Worm (Caenorhabditis elegans) whole organism, L2 larva: Measurements from ENCODE around the gene clec-62.

Source experiments
- F13H6.1 ChIP-seq: sonication (generic microtip); optimal IDR thresholded peaks from 2 replicates; lab custom pipeline; 2016; ENCODE audit warnings: missing genetic modification characterization, missing compliant biosample characterization
- Y55F3AM.14 ChIP-seq: fragments of 200-800 bp; sonication (Bioruptor generic); optimal IDR thresholded peaks from 2 replicates; lab custom pipeline; 2018; ENCODE audit warnings: mild to moderate bottlenecking, missing genetic modification characterization, missing compliant biosample characterization
- ZK546.5 ChIP-seq: sonication (generic microtip); optimal IDR thresholded peaks from 2 replicates; lab custom pipeline; 2017; ENCODE audit warnings: missing biosample characterization, missing genetic modification characterization
- alr-1 ChIP-seq: fragments of 150-350 bp; optimal IDR thresholded peaks from 2 replicates; lab custom pipeline; 2014; ENCODE audit warnings: missing biosample characterization, missing genetic modification characterization
- ama-1 ChIP-seq: fragments of 150-350 bp; optimal IDR thresholded peaks from 2 replicates; lab custom pipeline; 2018; ENCODE audit warnings: inconsistent platforms
- blmp-1 ChIP-seq: sonication (generic microtip); optimal IDR thresholded peaks from 2 replicates; lab custom pipeline; 2017; ENCODE audit warnings: missing genetic modification characterization, mild to moderate bottlenecking, missing compliant biosample characterization, antibody characterized with exemption, moderate library complexity; ENCODE audit not compliant: insufficient read depth
- ceh-16 ChIP-seq: fragments of 150-350 bp; optimal IDR thresholded peaks from 2 replicates; lab custom pipeline; 2014; ENCODE audit warnings: missing biosample characterization, missing genetic modification characterization
- ceh-82 ChIP-seq: fragments of 150-350 bp; optimal IDR thresholded peaks from 2 replicates; lab custom pipeline; 2014; ENCODE audit warnings: missing biosample characterization, missing genetic modification characterization
- crh-2 ChIP-seq: sonication (generic microtip); optimal IDR thresholded peaks from 2 replicates; lab custom pipeline; 2017; ENCODE audit warnings: missing biosample characterization, missing genetic modification characterization
- dmd-4 ChIP-seq: sonication (generic microtip); optimal IDR thresholded peaks from 2 replicates; lab custom pipeline; 2017; ENCODE audit warnings: missing biosample characterization, missing genetic modification characterization
- egl-27 ChIP-seq: sonication (generic microtip); optimal IDR thresholded peaks from 3 replicates; lab custom pipeline; 2017; ENCODE audit warnings: missing biosample characterization, missing genetic modification reagents, missing genetic modification characterization
- elt-1 ChIP-seq: fragments of 150-350 bp; optimal IDR thresholded peaks from 2 replicates; lab custom pipeline; 2014; ENCODE audit warnings: missing biosample characterization, missing genetic modification characterization
- fos-1 ChIP-seq: fragments of 150-350 bp; optimal IDR thresholded peaks from 2 replicates; lab custom pipeline; 2014; ENCODE audit warnings: missing biosample characterization, missing genetic modification characterization
- gmeb-1 ChIP-seq: fragments of 150-350 bp; optimal IDR thresholded peaks from 2 replicates; lab custom pipeline; 2014; ENCODE audit warnings: missing biosample characterization, missing genetic modification characterization
- lin-11 ChIP-seq: fragments of 150-350 bp; sonication (generic microtip); optimal IDR thresholded peaks from 2 replicates; lab custom pipeline; 2014; ENCODE audit warnings: missing biosample characterization, missing genetic modification characterization, inconsistent platforms, mixed read lengths
- lin-39 ChIP-seq: fragments of 150-350 bp; optimal IDR thresholded peaks from 2 replicates; lab custom pipeline; 2014; ENCODE audit warnings: missing biosample characterization, missing genetic modification reagents, missing genetic modification characterization
- lsy-2 ChIP-seq, 2 experiments: fragments of 150-350 bp in 1 of 2; sonication (generic microtip) in 1 of 2; optimal IDR thresholded peaks; 2 replicates each; lab custom pipeline; 2014 to 2017; ENCODE audit warnings: missing biosample characterization in 2 of 2, missing genetic modification characterization in 2 of 2
- mab-5 ChIP-seq: fragments of 150-350 bp; optimal IDR thresholded peaks from 2 replicates; lab custom pipeline; 2014; ENCODE audit warnings: missing biosample characterization, missing genetic modification characterization
- mdl-1 ChIP-seq, 2 experiments: fragments of 150-350 bp in 1 of 2; sonication (generic microtip) in 1 of 2; optimal IDR thresholded peaks; 2 replicates each; lab custom pipeline; 2017; ENCODE audit warnings: missing biosample characterization in 2 of 2, missing genetic modification characterization in 2 of 2
- nhr-129 ChIP-seq: fragments of 150-350 bp; optimal IDR thresholded peaks from 2 replicates; lab custom pipeline; 2014; ENCODE audit warnings: missing biosample characterization, missing genetic modification characterization
- nhr-23 ChIP-seq: fragments of 150-350 bp; optimal IDR thresholded peaks from 2 replicates; lab custom pipeline; 2014; ENCODE audit warnings: missing biosample characterization, missing genetic modification reagents, missing genetic modification characterization
- nhr-237 ChIP-seq: fragments of 150-350 bp; optimal IDR thresholded peaks from 2 replicates; lab custom pipeline; 2014; ENCODE audit warnings: missing biosample characterization, missing genetic modification characterization
- nhr-25 ChIP-seq: fragments of 150-350 bp; sonication (generic microtip); optimal IDR thresholded peaks from 3 replicates; lab custom pipeline; 2014; ENCODE audit warnings: missing biosample characterization, missing genetic modification characterization
- nhr-6 ChIP-seq: fragments of 150-350 bp; optimal IDR thresholded peaks from 2 replicates; lab custom pipeline; 2014; ENCODE audit warnings: missing biosample characterization, missing genetic modification characterization
- nhr-77 ChIP-seq: fragments of 150-350 bp; optimal IDR thresholded peaks from 2 replicates; lab custom pipeline; 2014; ENCODE audit warnings: missing biosample characterization, missing genetic modification characterization
- peb-1 ChIP-seq: fragments of 150-350 bp; optimal IDR thresholded peaks from 2 replicates; lab custom pipeline; 2014; ENCODE audit warnings: missing biosample characterization, missing genetic modification characterization
- sma-9 ChIP-seq, 2 experiments: fragments of 150-350 bp in 1 of 2; sonication (generic microtip) in 1 of 2; optimal IDR thresholded peaks; 2 replicates each; lab custom pipeline; 2014 to 2016; ENCODE audit warnings: missing genetic modification characterization in 2 of 2, mild to moderate bottlenecking in 1 of 2, missing biosample characterization in 1 of 2, missing compliant biosample characterization in 1 of 2, missing genetic modification reagents in 1 of 2, moderate library complexity in 1 of 2
- snpc-4 ChIP-seq: fragments of 150-350 bp; optimal IDR thresholded peaks from 2 replicates; lab custom pipeline; 2014; ENCODE audit warnings: missing biosample characterization, missing genetic modification characterization
- unc-39 ChIP-seq: fragments of 150-350 bp; optimal IDR thresholded peaks from 2 replicates; lab custom pipeline; 2014; ENCODE audit warnings: missing biosample characterization, missing genetic modification characterization
- unc-55 ChIP-seq: fragments of 150-350 bp; sonication (generic microtip); optimal IDR thresholded peaks from 3 replicates; lab custom pipeline; 2014; ENCODE audit warnings: missing biosample characterization, missing genetic modification reagents, missing genetic modification characterization
- unc-62 ChIP-seq: fragments of 150-350 bp; optimal IDR thresholded peaks from 2 replicates; lab custom pipeline; 2014; ENCODE audit warnings: missing biosample characterization, missing genetic modification reagents, missing genetic modification characterization
- zag-1 ChIP-seq: fragments of 150-350 bp; optimal IDR thresholded peaks from 2 replicates; lab custom pipeline; 2014; ENCODE audit warnings: missing biosample characterization, missing genetic modification characterization
- ztf-1 ChIP-seq: fragments of 200-800 bp; sonication (Bioruptor generic); conservative IDR thresholded peaks from 2 replicates; pipeline ENCODE4 v1.3.6; 2022; ENCODE audit warnings: missing genetic modification characterization, missing compliant biosample characterization
- ztf-11 ChIP-seq: sonication (generic microtip); optimal IDR thresholded peaks from 2 replicates; lab custom pipeline; 2017; ENCODE audit warnings: missing biosample characterization, missing genetic modification characterization

Gene clec-62

DNA sequence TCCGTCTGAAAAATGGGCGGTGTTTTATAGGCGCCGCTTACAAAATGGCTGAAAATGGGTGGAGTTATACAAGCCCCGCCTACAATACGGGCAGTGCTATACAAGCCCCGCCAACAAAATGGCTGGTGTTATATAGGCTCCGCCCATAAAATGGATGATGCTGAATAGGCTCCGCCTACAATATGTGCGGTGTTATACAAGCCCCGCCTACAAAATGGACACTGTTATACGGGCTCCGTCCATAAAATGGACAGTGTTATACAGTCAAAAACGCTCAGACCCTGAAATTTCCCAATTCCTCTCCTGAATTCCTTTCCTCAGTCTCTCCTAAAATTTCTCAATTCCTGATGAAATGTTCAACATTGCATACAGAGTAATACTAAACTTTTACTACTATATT, 28.8 kb downstream of the clec-62 start:
- no peak for TF ChIP-seq ztf-1
- no peak for TF ChIP-seq F13H6.1 (tag; lab: Kevin White, UChicago)
- no peak for TF ChIP-seq ZK546.5 (tag; lab: Kevin White, UChicago)
- no peak for TF ChIP-seq nhr-23
- no peak for TF ChIP-seq unc-39 (tag; lab: Kevin White, UChicago)
- no peak for TF ChIP-seq snpc-4 (tag; lab: Kevin White, UChicago)
- TF ChIP-seq lsy-2 (tag; optimal IDR thresholded peaks at IDR 0.05; lab: Kevin White, UChicago), result no peak
- TF ChIP-seq unc-62 (GFP tag; lab: Kevin White, UChicago), result no peak
- TF ChIP-seq nhr-6 (tag; lab: Kevin White, UChicago), result no peak
- no peak for TF ChIP-seq unc-55 (GFP tag; lab: Kevin White, UChicago)
- TF ChIP-seq zag-1 (tag; lab: Kevin White, UChicago), result no peak
- TF ChIP-seq ztf-11 (tag; lab: Kevin White, UChicago), result no peak
- no peak for TF ChIP-seq elt-1 (tag; lab: Kevin White, UChicago)
- TF ChIP-seq nhr-129 (tag; lab: Kevin White, UChicago), result no peak
- TF ChIP-seq egl-27, result no peak
- TF ChIP-seq, all 48 proteins: peak for 0

ce11 chrII:12865604-12866003, 29.3 kb downstream of the clec-62 start, which contains the start of gene snf-5:
Gene snf-5, minus strand, starts transcription at chrII:12865785.
- TF ChIP-seq alr-1 (tag; lab: Kevin White, UChicago), result no peak
- no peak for TF ChIP-seq nhr-237
- TF ChIP-seq egl-27, result no peak
- TF ChIP-seq nhr-25 (tag; lab: Kevin White, UChicago), result no peak
- TF ChIP-seq zag-1 (tag; lab: Kevin White, UChicago), result no peak
- TF ChIP-seq nhr-129 (tag; lab: Kevin White, UChicago), result no peak
- TF ChIP-seq lin-39 (tag; lab: Kevin White, UChicago), result no peak
- no peak for TF ChIP-seq mdl-1 (tag; optimal IDR thresholded peaks at IDR 0.05; lab: Kevin White, UChicago)
- no peak for TF ChIP-seq dmd-4 (tag; lab: Kevin White, UChicago)
- no peak for TF ChIP-seq ztf-11 (tag; lab: Kevin White, UChicago)
- no peak for TF ChIP-seq crh-2
- no peak for TF ChIP-seq lin-11 (tag; lab: Kevin White, UChicago)
- no peak for TF ChIP-seq ceh-16 (tag; lab: Kevin White, UChicago)
- no peak for TF ChIP-seq nhr-23

DNA sequence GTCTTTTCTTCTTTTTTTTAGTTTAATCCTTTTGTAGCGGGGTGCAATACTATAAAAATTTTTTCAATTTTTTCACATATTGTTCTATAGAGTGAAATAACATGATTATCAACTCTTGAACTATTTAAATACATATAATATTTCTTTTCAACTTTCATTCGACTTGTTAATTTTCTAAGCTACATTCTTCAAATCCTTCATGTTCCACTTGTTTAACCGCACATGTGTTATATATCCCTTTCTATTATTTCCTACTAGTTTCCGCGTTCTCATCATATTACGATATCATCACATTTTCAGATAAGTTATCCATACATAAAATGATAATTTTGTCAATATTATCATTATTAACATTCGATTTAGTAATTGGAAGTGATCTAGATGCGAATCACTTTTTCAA, 39.0 kb downstream of the clec-62 start, which contains the start of gene Y46G5A.29:
Gene Y46G5A.29, plus strand, starts transcription at position 301 of the 400 bp plus-strand sequence.
- no peak for TF ChIP-seq nhr-23
- no peak for TF ChIP-seq blmp-1 (tag; lab: Kevin White, UChicago)

DNA sequence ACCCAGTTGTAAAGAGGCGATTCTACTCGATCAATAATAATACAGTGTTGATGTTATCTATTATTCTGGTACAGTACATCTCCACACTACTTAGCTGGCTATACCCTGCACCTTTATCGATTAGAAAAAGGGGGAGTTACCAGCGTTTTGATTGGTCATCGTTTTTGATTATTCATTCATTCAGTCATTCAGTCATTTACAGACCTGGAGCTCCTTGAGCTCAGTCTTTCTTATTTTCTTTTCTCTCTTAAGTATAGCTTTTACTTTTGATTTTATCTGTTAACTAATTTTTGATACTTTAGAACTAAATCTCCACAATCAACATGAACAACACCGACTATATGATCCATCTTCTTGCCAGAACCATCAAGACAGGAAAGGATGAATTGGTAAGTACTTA, 44.8 kb downstream of the clec-62 start, which contains the start of gene Y46G5A.28:
Gene Y46G5A.28, plus strand, starts transcription at position 301 of the 400 bp plus-strand sequence.
- TF ChIP-seq F13H6.1 (tag; lab: Kevin White, UChicago) (no peak), gmeb-1 (tag; lab: Kevin White, UChicago) (no peak), dmd-4 (tag; lab: Kevin White, UChicago) (no peak), lin-11 (tag; lab: Kevin White, UChicago) (no peak), unc-55 (GFP tag; lab: Kevin White, UChicago) (no peak), nhr-77 (tag; lab: Kevin White, UChicago) (no peak), fos-1 (no peak), Y55F3AM.14 (GFP tag; lab: Kevin White, UChicago) (no peak), mab-5 (tag; lab: Kevin White, UChicago) (no peak), nhr-25 (tag; lab: Kevin White, UChicago) (no peak), sma-9 (GFP tag; optimal IDR thresholded peaks at IDR 0.05; lab: Kevin White, UChicago) (no peak), sma-9 (tag; optimal IDR thresholded peaks at IDR 0.05; lab: Kevin White, UChicago) (no peak), peb-1 (tag; lab: Kevin White, UChicago) (no peak), ztf-1 (no peak), crh-2 (no peak), alr-1 (tag; lab: Kevin White, UChicago) (no peak), snpc-4 (tag; lab: Kevin White, UChicago) (no peak), ama-1 (lab: Kevin White, UChicago) (no peak), unc-39 (tag; lab: Kevin White, UChicago) (no peak)

ce11 chrII:12847736-12848135, 47.2 kb downstream of the clec-62 start, which contains the start of gene pes-10:
Gene pes-10, minus strand, starts transcription at chrII:12847836.
- TF ChIP-seq elt-1 (tag; lab: Kevin White, UChicago), result no peak
- TF ChIP-seq unc-39 (tag; lab: Kevin White, UChicago), result no peak
- no peak for TF ChIP-seq unc-55 (GFP tag; lab: Kevin White, UChicago)
- no peak for TF ChIP-seq lin-39 (tag; lab: Kevin White, UChicago)
- TF ChIP-seq fos-1, result no peak
- TF ChIP-seq ceh-82 (tag; lab: Kevin White, UChicago), result no peak
- TF ChIP-seq peb-1 (tag; lab: Kevin White, UChicago), result no peak
- no peak for TF ChIP-seq unc-62 (GFP tag; lab: Kevin White, UChicago)
- TF ChIP-seq Y55F3AM.14 (GFP tag; lab: Kevin White, UChicago), result no peak
- TF ChIP-seq mab-5 (tag; lab: Kevin White, UChicago), result no peak
